Fruit fly (Drosophila melanogaster): ENCODE measurements around the gene FER.

The FER gene

DNA sequence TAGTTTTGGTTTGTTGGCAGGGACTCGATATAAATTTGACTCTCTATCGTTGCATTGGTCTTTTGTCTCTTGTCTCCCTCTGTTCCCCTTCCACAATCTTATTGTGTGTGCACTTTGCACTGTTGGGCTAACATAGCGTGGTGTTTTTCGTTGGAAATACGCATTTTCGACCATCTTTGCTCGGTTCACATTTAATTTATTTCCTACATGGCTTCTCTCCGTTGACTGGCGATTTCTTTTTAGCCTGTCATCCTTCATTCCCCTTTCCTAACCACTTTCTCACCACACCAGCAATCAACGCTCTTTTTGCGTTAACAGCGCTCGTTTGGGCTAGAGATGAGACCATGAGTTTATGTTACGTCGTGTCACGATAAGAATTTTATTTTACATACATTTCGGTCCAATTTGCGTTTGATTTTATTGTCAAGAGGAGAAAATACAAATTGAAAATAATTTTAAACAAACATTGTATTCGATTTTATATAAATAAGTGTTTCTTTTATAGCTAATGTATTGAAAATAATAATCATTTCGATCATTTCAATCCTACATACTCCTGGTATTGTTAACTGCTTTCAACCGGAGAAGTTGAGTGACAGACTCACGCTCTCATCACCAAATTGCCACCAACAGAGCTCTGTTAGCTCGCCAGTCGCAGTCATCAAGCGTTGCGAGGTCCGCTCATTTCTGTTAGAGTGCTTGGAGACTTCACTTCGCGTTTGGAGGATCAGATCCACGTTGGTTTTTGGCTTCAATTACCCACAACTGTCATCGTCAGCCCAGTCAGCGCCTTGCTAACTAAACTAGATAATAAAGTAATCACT, 52.9 kb downstream of the FER start (continued):
- TF ChIP-seq amos (GFP tag; IDR thresholded peaks at IDR 0.05; ENCODE audit: partially characterized antibody) (peak; percentile 82; the same call in 1 of the 2 replicates), CG12769 (tag; optimal IDR thresholded peaks at IDR 0.05) (peak; percentile 75), eve (GFP tag; optimal IDR thresholded peaks at IDR 0.05) (peak in 1 of 2 experiments; percentile 94), CG13775 (GFP tag; optimal IDR thresholded peaks at IDR 0.05) (peak; percentile 63), Mad (GFP tag; optimal IDR thresholded peaks at IDR 0.05) (peak; percentile 58), CG1233 (GFP tag; optimal IDR thresholded peaks at IDR 0.05) (peak; percentile 76), CG14441 (GFP tag; IDR thresholded peaks at IDR 0.05) (0 out of 2 replicates have a peak, but pooled peaks have one; percentile 32), CG11093 (GFP tag; IDR thresholded peaks at IDR 0.05) (no peak), insv (GFP tag; optimal IDR thresholded peaks at IDR 0.05) (peak in 1 of 2 experiments; percentile 72), CG32772 (GFP tag; IDR thresholded peaks at IDR 0.05) (0 out of 2 replicates have a peak, but pooled peaks have one; percentile 36), MBD-R2 (GFP tag; IDR thresholded peaks at IDR 0.05) (peak; percentile 52; the same call in 1 of the 2 replicates), CG2120 (GFP tag; optimal IDR thresholded peaks at IDR 0.05) (peak; percentile 88), so (GFP tag; IDR thresholded peaks at IDR 0.05) (peak; percentile 48; the same call in 1 of the 3 replicates), Ptx1 (GFP tag; IDR thresholded peaks at IDR 0.05) (peak; percentile 74), Atf3 (GFP tag; optimal IDR thresholded peaks at IDR 0.05) (peak; percentile 34), CG8089 (GFP tag; optimal IDR thresholded peaks at IDR 0.05) (peak; percentile 50), ind (GFP tag; optimal IDR thresholded peaks at IDR 0.05) (peak; percentile 71), btn (GFP tag; optimal IDR thresholded peaks at IDR 0.05) (peak; percentile 58), CG15073 (GFP tag; optimal IDR thresholded peaks at IDR 0.05) (no peak), en (GFP tag; optimal IDR thresholded peaks at IDR 0.05) (no peak), CG10979 (tag; optimal IDR thresholded peaks at IDR 0.05) (peak; percentile 75), repo (GFP tag; optimal IDR thresholded peaks at IDR 0.05) (peak; percentile 15), wor (GFP tag; IDR thresholded peaks at IDR 0.05) (no peak), CG17829 (tag; optimal IDR thresholded peaks at IDR 0.05) (peak; percentile 81), cad (GFP tag; optimal IDR thresholded peaks at IDR 0.05) (no peak), Bteb2 (GFP tag; optimal IDR thresholded peaks at IDR 0.05) (peak; percentile 64), CG11560 (tag; IDR thresholded peaks at IDR 0.05) (no peak), CG18011 (GFP tag; optimal IDR thresholded peaks at IDR 0.05) (peak; percentile 35), dati (GFP tag; IDR thresholded peaks at IDR 0.05) (no peak), hbn (GFP tag; IDR thresholded peaks at IDR 0.05; ENCODE audit: partially characterized antibody) (peak; percentile 89), CG18476 (GFP tag; optimal IDR thresholded peaks at IDR 0.05) (peak; percentile 75), B-H2 (GFP tag; optimal IDR thresholded peaks at IDR 0.05) (peak; percentile 91), CG9609 (GFP tag; optimal IDR thresholded peaks at IDR 0.05) (peak; percentile 11), CG16813 (GFP tag; IDR thresholded peaks at IDR 0.05; ENCODE audit: partially characterized antibody) (peak; percentile 93), Lhr (GFP tag; optimal IDR thresholded peaks at IDR 0.05) (peak; percentile 42), CG14860 (GFP tag; IDR thresholded peaks at IDR 0.05; ENCODE audit: partially characterized antibody) (peak; percentile 90), ac (GFP tag; optimal IDR thresholded peaks at IDR 0.05) (no peak), CG14014 (GFP tag; IDR thresholded peaks at IDR 0.05) (peak; percentile 75), klu (GFP tag; IDR thresholded peaks at IDR 0.05) (peak; percentile 69; the same call in 1 of the 2 replicates), cg (GFP tag; optimal IDR thresholded peaks at IDR 0.05) (peak; percentile 17), run (tag; optimal IDR thresholded peaks at IDR 0.05) (peak; percentile 43), CG13296 (GFP tag; optimal IDR thresholded peaks at IDR 0.05) (peak; percentile 90), toy (GFP tag; IDR thresholded peaks at IDR 0.05) (no peak), CG1529 (GFP tag; optimal IDR thresholded peaks at IDR 0.05) (peak; percentile 70), Nf-YC (tag; optimal IDR thresholded peaks at IDR 0.05) (peak; percentile 85), Dip2 (GFP tag; IDR thresholded peaks at IDR 0.05) (no peak), Lim3 (GFP tag; IDR thresholded peaks at IDR 0.05) (no peak), croc (GFP tag; conservative IDR thresholded peaks at IDR 0.05) (peak; percentile 28; the same call in 1 of the 3 replicates), aop (GFP tag; IDR thresholded peaks at IDR 0.05) (0 out of 2 replicates have a peak, but pooled peaks have one; percentile 23)

All from whole organism, embryonic.